Fruit fly (Drosophila melanogaster) whole organism, embryonic: ENCODE data around the gene Rpp30.

ENCODE experiments used
- Abd-B ChIP-seq: fragments of 200-800 bp; sonication (Bioruptor generic); optimal IDR thresholded peaks from 2 replicates; lab custom pipeline; 2018; ENCODE audit warnings: missing biosample characterization, mild to moderate bottlenecking, missing genetic modification characterization, moderate library complexity
- Adf1 ChIP-seq: fragments of 200-800 bp; sonication (Bioruptor generic); IDR thresholded peaks from 2 replicates; pipeline ENCODE4 v1.3.6; 2022; ENCODE audit warnings: missing biosample characterization, missing genetic modification characterization
- Aef1 ChIP-seq: fragments of 200-800 bp; sonication (Bioruptor generic); IDR thresholded peaks from 3 replicates; pipeline ENCODE4 v1.3.6; 2022; ENCODE audit warnings: missing biosample characterization, missing genetic modification characterization
- Asciz ChIP-seq: fragments of 200-800 bp; sonication (Bioruptor generic); optimal IDR thresholded peaks from 2 replicates; lab custom pipeline; 2017; ENCODE audit warnings: missing biosample characterization, mild to moderate bottlenecking, missing genetic modification characterization, missing genetic modification reagents
- Awh ChIP-seq: fragments of 200-800 bp; sonication (Bioruptor generic); IDR thresholded peaks from 2 replicates; pipeline ENCODE4, ENCODE4 v1.3.6; 2022; ENCODE audit warnings: missing biosample characterization, missing genetic modification characterization
- CG10267 ChIP-seq: fragments of 200-800 bp; sonication (Bioruptor generic); optimal IDR thresholded peaks from 2 replicates; lab custom pipeline; 2018; ENCODE audit warnings: missing biosample characterization, mild to moderate bottlenecking, missing genetic modification characterization, moderate library complexity
- CG10366 ChIP-seq: fragments of 200-800 bp; sonication (Bioruptor generic); IDR thresholded peaks from 2 replicates; pipeline ENCODE4 v1.3.6; 2022; ENCODE audit warnings: missing biosample characterization, missing genetic modification characterization
- CG11247 ChIP-seq: fragments of 200-800 bp; sonication (Bioruptor generic); IDR thresholded peaks from 2 replicates; pipeline ENCODE4 v1.3.6; 2022; ENCODE audit warnings: missing biosample characterization, missing genetic modification characterization
- CG12299 ChIP-seq: fragments of 200-800 bp; sonication (Bioruptor generic); optimal IDR thresholded peaks from 2 replicates; lab custom pipeline; 2018; ENCODE audit warnings: missing biosample characterization, mild to moderate bottlenecking, missing genetic modification characterization
- CG12942 ChIP-seq: fragments of 200-800 bp; sonication (Bioruptor generic); optimal IDR thresholded peaks from 3 replicates; lab custom pipeline; 2016; ENCODE audit warnings: missing biosample characterization, missing genetic modification characterization
- CG16779 ChIP-seq: fragments of 200-800 bp; sonication (Bioruptor generic); IDR thresholded peaks from 2 replicates; pipeline ENCODE4 v1.3.6; 2022; ENCODE audit warnings: missing biosample characterization, missing genetic modification characterization
- CG17612 ChIP-seq: fragments of 200-800 bp; sonication (Bioruptor generic); IDR thresholded peaks from 2 replicates; pipeline ENCODE4 v1.3.6; 2022; ENCODE audit warnings: missing biosample characterization, missing genetic modification characterization
- CG18764 ChIP-seq: fragments of 200-800 bp; sonication (Bioruptor generic); optimal IDR thresholded peaks from 3 replicates; lab custom pipeline; 2016; ENCODE audit warnings: missing biosample characterization, missing genetic modification characterization
- CG2199 ChIP-seq: fragments of 200-800 bp; sonication (Bioruptor generic); IDR thresholded peaks from 3 replicates; pipeline ENCODE4 v1.3.6; 2022; ENCODE audit warnings: missing biosample characterization, missing genetic modification characterization
- CG33557 ChIP-seq: fragments of 200-800 bp; sonication (Bioruptor generic); optimal IDR thresholded peaks from 2 replicates; lab custom pipeline; 2019; ENCODE audit warnings: missing biosample characterization, mild to moderate bottlenecking, missing genetic modification characterization, moderate library complexity
- CG3726 ChIP-seq: fragments of 200-800 bp; sonication (Bioruptor generic); IDR thresholded peaks from 3 replicates; pipeline ENCODE4, ENCODE4 v1.3.6; 2022; ENCODE audit warnings: missing biosample characterization, missing genetic modification characterization
- CG3995 ChIP-seq: fragments of 200-800 bp; sonication (Bioruptor generic); optimal IDR thresholded peaks from 3 replicates; lab custom pipeline; 2016; ENCODE audit warnings: missing biosample characterization, missing genetic modification characterization
- CG6272 ChIP-seq: fragments of 200-800 bp; sonication (Bioruptor generic); IDR thresholded peaks from 2 replicates; pipeline ENCODE4 v1.3.6; 2022; ENCODE audit warnings: missing biosample characterization, missing genetic modification characterization
- CG7745 ChIP-seq: fragments of 200-800 bp; sonication (Bioruptor generic); optimal IDR thresholded peaks from 2 replicates; lab custom pipeline; 2018; ENCODE audit warnings: missing biosample characterization, mild to moderate bottlenecking, missing genetic modification characterization, moderate library complexity
- CG8359 ChIP-seq: fragments of 200-800 bp; sonication (Bioruptor generic); optimal IDR thresholded peaks from 2 replicates; lab custom pipeline; 2017; ENCODE audit warnings: missing biosample characterization, mild to moderate bottlenecking, missing genetic modification characterization, borderline replicate concordance
- CG9215 ChIP-seq: fragments of 200-800 bp; sonication (Bioruptor generic); IDR thresholded peaks from 2 replicates; pipeline ENCODE4 v1.3.6; 2022; ENCODE audit warnings: missing biosample characterization, missing genetic modification characterization
- Camta ChIP-seq: fragments of 200-800 bp; sonication (Bioruptor generic); optimal IDR thresholded peaks from 2 replicates; lab custom pipeline; 2016; ENCODE audit warnings: missing biosample characterization, missing genetic modification characterization
- D ChIP-seq, 2 experiments: fragments of 200-800 bp in 1 of 2; fragments of >200 bp in 1 of 2; sonication (Bioruptor generic) in 1 of 2; optimal IDR thresholded peaks; 2 replicates in 1 of 2; 3 replicates in 1 of 2; lab custom pipeline; 2017; ENCODE audit warnings: mild to moderate bottlenecking in 1 of 2, missing biosample characterization in 1 of 2, missing genetic modification characterization in 1 of 2, missing genetic modification reagents in 1 of 2
- E2f1 ChIP-seq: fragments of 200-800 bp; sonication (Bioruptor generic); IDR thresholded peaks from 2 replicates; pipeline ENCODE4 v1.3.6; 2022; ENCODE audit warnings: missing biosample characterization, missing genetic modification characterization
- Fer3 ChIP-seq: fragments of 200-800 bp; sonication (Bioruptor generic); optimal IDR thresholded peaks from 2 replicates; lab custom pipeline; 2018; ENCODE audit warnings: missing biosample characterization, mild to moderate bottlenecking, missing genetic modification characterization, moderate library complexity
- Gsc ChIP-seq: fragments of 200-800 bp; sonication (Bioruptor generic); IDR thresholded peaks from 2 replicates; pipeline ENCODE4 v1.3.6; 2022; ENCODE audit warnings: missing biosample characterization, missing genetic modification characterization
- HHEX ChIP-seq: fragments of 200-800 bp; sonication (Bioruptor generic); optimal IDR thresholded peaks from 3 replicates; lab custom pipeline; 2017; ENCODE audit warnings: missing biosample characterization, mild to moderate bottlenecking, missing genetic modification characterization, missing genetic modification reagents
- HmgZ ChIP-seq: fragments of 200-800 bp; sonication (Bioruptor generic); optimal IDR thresholded peaks from 2 replicates; lab custom pipeline; 2018; ENCODE audit warnings: missing biosample characterization, mild to moderate bottlenecking, missing genetic modification characterization
- MESR4 ChIP-seq: fragments of 200-800 bp; sonication (Bioruptor generic); optimal IDR thresholded peaks from 2 replicates; lab custom pipeline; 2018; ENCODE audit warnings: missing biosample characterization, mild to moderate bottlenecking, missing genetic modification characterization, moderate library complexity
- Myb ChIP-seq: fragments of 200-800 bp; sonication (Bioruptor generic); optimal IDR thresholded peaks from 2 replicates; lab custom pipeline; 2016; ENCODE audit warnings: missing biosample characterization, missing genetic modification characterization
- NC2α ChIP-seq: fragments of 200-800 bp; sonication (Bioruptor generic); optimal IDR thresholded peaks from 2 replicates; lab custom pipeline; 2016; ENCODE audit warnings: missing biosample characterization, missing genetic modification characterization
- Poxn ChIP-seq: fragments of 200-800 bp; sonication (Bioruptor generic); IDR thresholded peaks from 2 replicates; pipeline ENCODE4 v1.3.6; 2022; ENCODE audit warnings: missing biosample characterization, missing genetic modification characterization
- Taf1 ChIP-seq: fragments of 200-800 bp; sonication (Bioruptor generic); IDR thresholded peaks from 2 replicates; pipeline ENCODE4 v1.3.6; 2022; ENCODE audit warnings: missing biosample characterization, missing genetic modification characterization
- Xbp1 ChIP-seq: fragments of 200-800 bp; sonication (Bioruptor generic); optimal IDR thresholded peaks from 3 replicates; lab custom pipeline; 2016; ENCODE audit warnings: missing biosample characterization, mild to moderate bottlenecking, missing genetic modification characterization
- YL-1 ChIP-seq: fragments of 200-800 bp; sonication (Bioruptor generic); optimal IDR thresholded peaks from 3 replicates; lab custom pipeline; 2017; ENCODE audit warnings: missing biosample characterization, mild to moderate bottlenecking, missing genetic modification characterization
- cato ChIP-seq: fragments of 200-800 bp; sonication (Bioruptor generic); optimal IDR thresholded peaks from 2 replicates; lab custom pipeline; 2016; ENCODE audit warnings: missing biosample characterization, missing genetic modification characterization, borderline replicate concordance
- chn ChIP-seq: fragments of 200-800 bp; sonication (Bioruptor generic); optimal IDR thresholded peaks from 2 replicates; lab custom pipeline; 2016; ENCODE audit warnings: missing biosample characterization, missing genetic modification characterization
- disco-r ChIP-seq: fragments of 200-800 bp; sonication (Bioruptor generic); optimal IDR thresholded peaks from 2 replicates; lab custom pipeline; 2016; ENCODE audit warnings: missing biosample characterization, missing genetic modification characterization
- gsb ChIP-seq: fragments of 200-800 bp; sonication (Bioruptor generic); IDR thresholded peaks from 2 replicates; pipeline ENCODE4 v1.3.6; 2022; ENCODE audit warnings: missing biosample characterization, missing genetic modification characterization
- ham ChIP-seq: fragments of 200-800 bp; sonication (Bioruptor generic); IDR thresholded peaks from 2 replicates; pipeline ENCODE4 v1.3.6; 2022; ENCODE audit warnings: missing biosample characterization, missing genetic modification characterization
- mld ChIP-seq: fragments of 200-800 bp; sonication (Bioruptor generic); IDR thresholded peaks from 3 replicates; pipeline ENCODE4 v1.3.6; 2022; ENCODE audit warnings: missing biosample characterization, missing genetic modification characterization; ENCODE audit not compliant: partially characterized antibody
- nmo ChIP-seq: fragments of 200-800 bp; sonication (Bioruptor generic); optimal IDR thresholded peaks from 2 replicates; lab custom pipeline; 2018; ENCODE audit warnings: missing biosample characterization, mild to moderate bottlenecking, missing genetic modification characterization, moderate library complexity
- pita ChIP-seq: fragments of 200-800 bp; sonication (Bioruptor generic); optimal IDR thresholded peaks from 2 replicates; lab custom pipeline; 2017; ENCODE audit warnings: missing biosample characterization, mild to moderate bottlenecking, missing genetic modification characterization
- prd ChIP-seq, 3 experiments: fragments of >200 bp in 2 of 3; fragments of 200-800 bp in 1 of 3; sonication (Bioruptor generic) in 1 of 3; optimal IDR thresholded peaks in 2 of 3; IDR thresholded peaks in 1 of 3; 2 replicates in 2 of 3; 3 replicates in 1 of 3; pipeline versions ENCODE4 v1.3.6 to Lab custom; 2017 to 2022; ENCODE audit warnings: missing biosample characterization in 1 of 3, missing genetic modification characterization in 1 of 3
- psq ChIP-seq: fragments of 200-800 bp; sonication (Bioruptor generic); optimal IDR thresholded peaks from 2 replicates; lab custom pipeline; 2017; ENCODE audit warnings: missing biosample characterization, missing genetic modification characterization
- sim ChIP-seq: fragments of 200-800 bp; sonication (Bioruptor generic); IDR thresholded peaks from 2 replicates; pipeline ENCODE4 v1.3.6; 2022; ENCODE audit warnings: missing biosample characterization, missing genetic modification characterization
- sob ChIP-seq: fragments of 200-800 bp; sonication (Bioruptor generic); IDR thresholded peaks from 2 replicates; pipeline ENCODE4 v1.3.6; 2022; ENCODE audit warnings: missing biosample characterization, missing genetic modification characterization
- sqz ChIP-seq: fragments of 200-800 bp; sonication (Bioruptor generic); optimal IDR thresholded peaks from 3 replicates; lab custom pipeline; 2018; ENCODE audit warnings: missing biosample characterization, mild to moderate bottlenecking, missing genetic modification characterization

Gene Rpp30

DNA sequence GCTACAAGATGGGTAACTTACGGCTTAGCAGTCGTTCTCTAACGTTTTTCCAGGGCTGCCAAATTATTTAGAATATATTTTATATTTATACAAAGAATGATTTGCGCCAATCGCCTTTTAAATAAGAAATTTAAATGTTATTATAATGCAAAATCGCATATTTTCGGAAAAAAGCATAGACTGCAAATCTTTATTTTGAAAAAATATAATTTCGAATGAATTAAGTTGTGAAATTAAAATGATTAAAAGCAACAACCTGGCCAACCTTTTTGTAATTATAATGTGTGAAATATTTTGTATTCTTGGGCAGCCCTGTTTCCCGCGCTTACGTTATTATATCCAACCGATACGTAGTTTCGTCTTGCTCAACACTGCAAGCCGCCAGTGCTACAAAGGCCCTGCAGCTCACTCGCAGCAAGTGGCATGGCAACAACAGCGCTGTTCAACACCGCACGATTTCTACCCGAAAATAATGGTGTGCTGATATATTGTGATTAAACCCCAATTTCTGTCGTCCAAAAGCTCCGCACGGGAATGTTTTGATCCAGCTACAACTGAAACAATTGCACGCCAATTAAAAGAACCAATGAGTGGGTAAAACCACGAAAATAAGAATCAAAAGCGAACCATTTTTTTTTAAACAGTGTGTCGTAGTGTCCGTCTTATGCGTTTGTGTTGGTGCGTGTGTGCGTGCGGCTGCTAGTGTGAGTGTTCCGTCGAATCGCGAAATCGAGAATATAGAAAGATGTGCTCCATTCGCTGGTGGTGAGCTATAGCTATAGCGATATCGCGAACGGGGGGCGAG, 45.5 kb upstream of the Rpp30 start, which contains the start of gene Pi3K21B (continued):
- TF ChIP-seq disco-r (GFP tag; lab: Kevin White, UChicago), result peak; percentile 57
- peak; percentile 81 for TF ChIP-seq CG18764 (GFP tag; lab: Kevin White, UChicago)
- peak; percentile 89 for TF ChIP-seq Fer3 (tag; lab: Kevin White, UChicago)
- peak; percentile 98 for TF ChIP-seq CG10267 (tag; lab: Kevin White, UChicago)
- peak; percentile 87 for TF ChIP-seq CG3995
- TF ChIP-seq sob (GFP tag; lab: Robert Waterston, UW), result peak; percentile 93
- TF ChIP-seq Adf1 (GFP tag; lab: Robert Waterston, UW), result peak; percentile 25; the same call in 1 of the 2 replicates
- TF ChIP-seq CG16779, result peak; percentile 82
- peak; percentile 93 for TF ChIP-seq nmo
- TF ChIP-seq sim, result no peak
- no peak for TF ChIP-seq prd (optimal IDR thresholded peaks at IDR 0.05; lab: Kevin White, UChicago)
- TF ChIP-seq prd (GFP tag; IDR thresholded peaks at IDR 0.05; lab: Robert Waterston, UW), result peak; percentile 87
- peak; percentile 92 for TF ChIP-seq sqz (GFP tag; lab: Kevin White, UChicago)
- no peak for TF ChIP-seq mld (GFP tag; lab: Robert Waterston, UW)
- TF ChIP-seq HmgZ (tag; lab: Kevin White, UChicago), result peak; percentile 87
- TF ChIP-seq cato (GFP tag; lab: Kevin White, UChicago), result peak; percentile 84
- peak; percentile 90 for TF ChIP-seq Camta (GFP tag; lab: Kevin White, UChicago)
- TF ChIP-seq gsb (GFP tag; lab: Robert Waterston, UW), result 0 out of 2 replicates have a peak, but pooled peaks have one; percentile 38
- peak; percentile 88 for TF ChIP-seq Aef1
- no peak for TF ChIP-seq CG7745 (tag; lab: Kevin White, UChicago)
- TF ChIP-seq Xbp1 (GFP tag; lab: Kevin White, UChicago), result peak; percentile 95
- no peak for TF ChIP-seq CG2199 (GFP tag; lab: Robert Waterston, UW)
- peak; percentile 85 for TF ChIP-seq HHEX (GFP tag; lab: Kevin White, UChicago)
- TF ChIP-seq psq, result peak; percentile 54
- peak; percentile 87 for TF ChIP-seq CG9215 (GFP tag; lab: Robert Waterston, UW)
- peak; percentile 75 for TF ChIP-seq NC2α (GFP tag; lab: Kevin White, UChicago)
- TF ChIP-seq CG6272 (GFP tag; lab: Robert Waterston, UW), result peak; percentile 78
- peak; percentile 83 for TF ChIP-seq ham (GFP tag; lab: Robert Waterston, UW)
- TF ChIP-seq CG10366 (GFP tag; lab: Robert Waterston, UW), result peak; percentile 83
- TF ChIP-seq CG17612 (GFP tag; lab: Robert Waterston, UW), result peak; percentile 52; the same call in 1 of the 2 replicates
- TF ChIP-seq CG8359 (GFP tag; lab: Kevin White, UChicago), result peak; percentile 58
- peak; percentile 79 for TF ChIP-seq CG12299 (tag; lab: Kevin White, UChicago)
- peak; percentile 75 for TF ChIP-seq Myb
- TF ChIP-seq Abd-B (GFP tag; lab: Kevin White, UChicago), result peak; percentile 92
- TF ChIP-seq Asciz, result peak; percentile 67
- TF ChIP-seq YL-1 (GFP tag; lab: Kevin White, UChicago), result peak; percentile 75
- TF ChIP-seq CG3726, result peak; percentile 75; the same call in 1 of the 3 replicates
- TF ChIP-seq Awh (GFP tag; lab: Robert Waterston, UW), result 0 out of 2 replicates have a peak, but pooled peaks have one; percentile 51
- TF ChIP-seq MESR4 (GFP tag; lab: Kevin White, UChicago), result peak; percentile 97
- no peak for TF ChIP-seq D (optimal IDR thresholded peaks at IDR 0.05; lab: Kevin White, UChicago)
- peak; percentile 77 for TF ChIP-seq D (GFP tag; optimal IDR thresholded peaks at IDR 0.05; lab: Kevin White, UChicago)
- TF ChIP-seq CG33557 (GFP tag; lab: Kevin White, UChicago), result peak; percentile 86
- peak; percentile 91 for TF ChIP-seq chn
- peak; percentile 60; the same call in 1 of the 2 replicates for TF ChIP-seq Poxn
- peak; percentile 94 for TF ChIP-seq CG12942 (GFP tag; lab: Kevin White, UChicago)
- TF ChIP-seq Gsc, result no peak
- TF ChIP-seq pita, result no peak
- peak; percentile 54; the same call in 1 of the 2 replicates for TF ChIP-seq Taf1 (GFP tag; lab: Robert Waterston, UW)
- peak; percentile 92 for TF ChIP-seq CG11247 (GFP tag; lab: Robert Waterston, UW)
- TF ChIP-seq E2f1 (GFP tag; lab: Robert Waterston, UW), result peak; percentile 75
